Worm (Caenorhabditis elegans) whole organism, L2 larva: Measurements from ENCODE around the gene lec-5.

Experiments
- R02D3.7 ChIP-seq: fragments of 150-350 bp; optimal IDR thresholded peaks from 2 replicates; lab custom pipeline; 2014; ENCODE audit warnings: missing biosample characterization, missing genetic modification characterization
- ZK546.5 ChIP-seq: sonication (generic microtip); optimal IDR thresholded peaks from 2 replicates; lab custom pipeline; 2017; ENCODE audit warnings: missing biosample characterization, missing genetic modification characterization
- alr-1 ChIP-seq: fragments of 150-350 bp; optimal IDR thresholded peaks from 2 replicates; lab custom pipeline; 2014; ENCODE audit warnings: missing biosample characterization, missing genetic modification characterization
- blmp-1 ChIP-seq: sonication (generic microtip); optimal IDR thresholded peaks from 2 replicates; lab custom pipeline; 2017; ENCODE audit warnings: missing genetic modification characterization, mild to moderate bottlenecking, missing compliant biosample characterization, antibody characterized with exemption, moderate library complexity; ENCODE audit not compliant: insufficient read depth
- ceh-82 ChIP-seq: fragments of 150-350 bp; optimal IDR thresholded peaks from 2 replicates; lab custom pipeline; 2014; ENCODE audit warnings: missing biosample characterization, missing genetic modification characterization
- crh-2 ChIP-seq: sonication (generic microtip); optimal IDR thresholded peaks from 2 replicates; lab custom pipeline; 2017; ENCODE audit warnings: missing biosample characterization, missing genetic modification characterization
- dmd-4 ChIP-seq: sonication (generic microtip); optimal IDR thresholded peaks from 2 replicates; lab custom pipeline; 2017; ENCODE audit warnings: missing biosample characterization, missing genetic modification characterization
- egl-27 ChIP-seq: sonication (generic microtip); optimal IDR thresholded peaks from 3 replicates; lab custom pipeline; 2017; ENCODE audit warnings: missing biosample characterization, missing genetic modification reagents, missing genetic modification characterization
- elt-1 ChIP-seq: fragments of 150-350 bp; optimal IDR thresholded peaks from 2 replicates; lab custom pipeline; 2014; ENCODE audit warnings: missing biosample characterization, missing genetic modification characterization
- elt-3 ChIP-seq: sonication (generic microtip); optimal IDR thresholded peaks from 2 replicates; lab custom pipeline; 2017; ENCODE audit warnings: missing biosample characterization, missing genetic modification characterization
- fos-1 ChIP-seq: fragments of 150-350 bp; optimal IDR thresholded peaks from 2 replicates; lab custom pipeline; 2014; ENCODE audit warnings: missing biosample characterization, missing genetic modification characterization
- gmeb-1 ChIP-seq: fragments of 150-350 bp; optimal IDR thresholded peaks from 2 replicates; lab custom pipeline; 2014; ENCODE audit warnings: missing biosample characterization, missing genetic modification characterization
- lin-11 ChIP-seq: fragments of 150-350 bp; sonication (generic microtip); optimal IDR thresholded peaks from 2 replicates; lab custom pipeline; 2014; ENCODE audit warnings: missing biosample characterization, missing genetic modification characterization, inconsistent platforms, mixed read lengths
- lin-13 ChIP-seq: fragments of 150-350 bp; optimal IDR thresholded peaks from 2 replicates; lab custom pipeline; 2014; ENCODE audit warnings: missing biosample characterization, missing genetic modification reagents, missing genetic modification characterization
- lin-39 ChIP-seq: fragments of 150-350 bp; optimal IDR thresholded peaks from 2 replicates; lab custom pipeline; 2014; ENCODE audit warnings: missing biosample characterization, missing genetic modification reagents, missing genetic modification characterization
- lsy-2 ChIP-seq, 2 experiments: fragments of 150-350 bp in 1 of 2; sonication (generic microtip) in 1 of 2; optimal IDR thresholded peaks; 2 replicates each; lab custom pipeline; 2014 to 2017; ENCODE audit warnings: missing biosample characterization in 2 of 2, missing genetic modification characterization in 2 of 2
- mab-5 ChIP-seq: fragments of 150-350 bp; optimal IDR thresholded peaks from 2 replicates; lab custom pipeline; 2014; ENCODE audit warnings: missing biosample characterization, missing genetic modification characterization
- mdl-1 ChIP-seq, 2 experiments: fragments of 150-350 bp in 1 of 2; sonication (generic microtip) in 1 of 2; optimal IDR thresholded peaks; 2 replicates each; lab custom pipeline; 2017; ENCODE audit warnings: missing biosample characterization in 2 of 2, missing genetic modification characterization in 2 of 2
- nhr-10 ChIP-seq: sonication (generic microtip); optimal IDR thresholded peaks from 2 replicates; lab custom pipeline; 2017; ENCODE audit warnings: missing biosample characterization, missing genetic modification characterization
- nhr-11 ChIP-seq: fragments of 150-350 bp; optimal IDR thresholded peaks from 2 replicates; lab custom pipeline; 2014; ENCODE audit warnings: missing biosample characterization, missing genetic modification characterization
- nhr-129 ChIP-seq: fragments of 150-350 bp; optimal IDR thresholded peaks from 2 replicates; lab custom pipeline; 2014; ENCODE audit warnings: missing biosample characterization, missing genetic modification characterization
- nhr-21 ChIP-seq: fragments of 150-350 bp; optimal IDR thresholded peaks from 2 replicates; lab custom pipeline; 2014; ENCODE audit warnings: missing biosample characterization, missing genetic modification characterization
- nhr-23 ChIP-seq: fragments of 150-350 bp; optimal IDR thresholded peaks from 2 replicates; lab custom pipeline; 2014; ENCODE audit warnings: missing biosample characterization, missing genetic modification reagents, missing genetic modification characterization
- nhr-237 ChIP-seq: fragments of 150-350 bp; optimal IDR thresholded peaks from 2 replicates; lab custom pipeline; 2014; ENCODE audit warnings: missing biosample characterization, missing genetic modification characterization
- nhr-25 ChIP-seq: fragments of 150-350 bp; sonication (generic microtip); optimal IDR thresholded peaks from 3 replicates; lab custom pipeline; 2014; ENCODE audit warnings: missing biosample characterization, missing genetic modification characterization
- nhr-6 ChIP-seq: fragments of 150-350 bp; optimal IDR thresholded peaks from 2 replicates; lab custom pipeline; 2014; ENCODE audit warnings: missing biosample characterization, missing genetic modification characterization
- nhr-77 ChIP-seq: fragments of 150-350 bp; optimal IDR thresholded peaks from 2 replicates; lab custom pipeline; 2014; ENCODE audit warnings: missing biosample characterization, missing genetic modification characterization
- peb-1 ChIP-seq: fragments of 150-350 bp; optimal IDR thresholded peaks from 2 replicates; lab custom pipeline; 2014; ENCODE audit warnings: missing biosample characterization, missing genetic modification characterization
- sem-4 ChIP-seq: fragments of 150-350 bp; optimal IDR thresholded peaks from 2 replicates; lab custom pipeline; 2014; ENCODE audit warnings: missing biosample characterization, missing genetic modification reagents, missing genetic modification characterization
- skn-1 ChIP-seq: sonication (generic microtip); optimal IDR thresholded peaks from 2 replicates; lab custom pipeline; 2017; ENCODE audit warnings: missing biosample characterization, missing genetic modification characterization
- sma-3 ChIP-seq: sonication (generic microtip); optimal IDR thresholded peaks from 2 replicates; lab custom pipeline; 2016; ENCODE audit warnings: missing genetic modification reagents, missing genetic modification characterization, missing compliant biosample characterization
- sma-9 ChIP-seq, 2 experiments: fragments of 150-350 bp in 1 of 2; sonication (generic microtip) in 1 of 2; optimal IDR thresholded peaks; 2 replicates each; lab custom pipeline; 2014 to 2016; ENCODE audit warnings: missing genetic modification characterization in 2 of 2, mild to moderate bottlenecking in 1 of 2, missing biosample characterization in 1 of 2, missing compliant biosample characterization in 1 of 2, missing genetic modification reagents in 1 of 2, moderate library complexity in 1 of 2
- snpc-4 ChIP-seq: fragments of 150-350 bp; optimal IDR thresholded peaks from 2 replicates; lab custom pipeline; 2014; ENCODE audit warnings: missing biosample characterization, missing genetic modification characterization
- unc-39 ChIP-seq: fragments of 150-350 bp; optimal IDR thresholded peaks from 2 replicates; lab custom pipeline; 2014; ENCODE audit warnings: missing biosample characterization, missing genetic modification characterization
- unc-55 ChIP-seq: fragments of 150-350 bp; sonication (generic microtip); optimal IDR thresholded peaks from 3 replicates; lab custom pipeline; 2014; ENCODE audit warnings: missing biosample characterization, missing genetic modification reagents, missing genetic modification characterization
- unc-62 ChIP-seq: fragments of 150-350 bp; optimal IDR thresholded peaks from 2 replicates; lab custom pipeline; 2014; ENCODE audit warnings: missing biosample characterization, missing genetic modification reagents, missing genetic modification characterization
- zag-1 ChIP-seq: fragments of 150-350 bp; optimal IDR thresholded peaks from 2 replicates; lab custom pipeline; 2014; ENCODE audit warnings: missing biosample characterization, missing genetic modification characterization
- ztf-1 ChIP-seq: fragments of 200-800 bp; sonication (Bioruptor generic); conservative IDR thresholded peaks from 2 replicates; pipeline ENCODE4 v1.3.6; 2022; ENCODE audit warnings: missing genetic modification characterization, missing compliant biosample characterization
- ztf-11 ChIP-seq: sonication (generic microtip); optimal IDR thresholded peaks from 2 replicates; lab custom pipeline; 2017; ENCODE audit warnings: missing biosample characterization, missing genetic modification characterization
- ztf-4 ChIP-seq: fragments of 150-350 bp; optimal IDR thresholded peaks from 2 replicates; lab custom pipeline; 2014; ENCODE audit warnings: missing biosample characterization, missing genetic modification characterization

The lec-5 gene

ce11 chrII:5804288-5804687 is 36.6 kb downstream of the lec-5 start:
- no peak for TF ChIP-seq nhr-129 (tag; lab: Kevin White, UChicago)
- TF ChIP-seq fos-1 = peak; percentile 29

ce11 chrII:5801075-5801474 is 39.8 kb downstream of the lec-5 start, which contains the start of the genes K05F1.9 and K05F1.1:
Gene K05F1.9, minus strand, starts transcription at chrII:5801175.
Gene K05F1.1, plus strand, starts transcription at chrII:5801382.
- TF ChIP-seq blmp-1 (tag; lab: Kevin White, UChicago) = no peak
- no peak for TF ChIP-seq nhr-77 (tag; lab: Kevin White, UChicago)
- TF ChIP-seq zag-1 (tag; lab: Kevin White, UChicago) = no peak
- TF ChIP-seq nhr-237 (tag; lab: Kevin White, UChicago) = no peak
- no peak for TF ChIP-seq nhr-21
- TF ChIP-seq mab-5 (tag; lab: Kevin White, UChicago) = no peak
- no peak for TF ChIP-seq nhr-129 (tag; lab: Kevin White, UChicago)
- TF ChIP-seq crh-2 (tag; lab: Kevin White, UChicago) = no peak
- TF ChIP-seq, all 48 proteins: peak for 0

ce11 chrII:5799553-5799952 is 41.4 kb downstream of the lec-5 start, which contains the start of gene K05F1.8:
Gene K05F1.8, minus strand, starts transcription at chrII:5799653.
- no peak for TF ChIP-seq mdl-1 (tag; optimal IDR thresholded peaks at IDR 0.05; lab: Kevin White, UChicago)
- TF ChIP-seq ceh-82 = no peak
- TF ChIP-seq nhr-10 (tag; lab: Kevin White, UChicago) = no peak
- TF ChIP-seq skn-1 (tag; lab: Kevin White, UChicago) = no peak
- no peak for TF ChIP-seq elt-1 (tag; lab: Kevin White, UChicago)
- TF ChIP-seq ZK546.5 (tag; lab: Kevin White, UChicago) = no peak
- no peak for TF ChIP-seq lin-11 (tag; lab: Kevin White, UChicago)
- TF ChIP-seq R02D3.7 (tag; lab: Kevin White, UChicago) = no peak
- no peak for TF ChIP-seq lin-39 (tag; lab: Kevin White, UChicago)
- TF ChIP-seq dmd-4 (tag; lab: Kevin White, UChicago) = no peak
- no peak for TF ChIP-seq peb-1 (tag; lab: Kevin White, UChicago)
- no peak for TF ChIP-seq unc-62 (GFP tag; lab: Kevin White, UChicago)
- no peak for TF ChIP-seq fos-1
- TF ChIP-seq lin-13 (GFP tag; lab: Kevin White, UChicago) = no peak
- no peak for TF ChIP-seq zag-1 (tag; lab: Kevin White, UChicago)

- TF ChIP-seq gmeb-1 = no peak
- no peak for TF ChIP-seq nhr-23 (tag; lab: Kevin White, UChicago)
- TF ChIP-seq unc-55 (GFP tag; lab: Kevin White, UChicago) = no peak
- no peak for TF ChIP-seq mdl-1 (tag; optimal IDR thresholded peaks at IDR 0.05; lab: Kevin White, UChicago)
- no peak for TF ChIP-seq fos-1
- TF ChIP-seq nhr-6 = no peak
- no peak for TF ChIP-seq crh-2 (tag; lab: Kevin White, UChicago)
- no peak for TF ChIP-seq alr-1
- TF ChIP-seq sma-3 (GFP tag; lab: Kevin White, UChicago) = no peak
- TF ChIP-seq, all 48 proteins: peak for 0
These were observed 43.4 kb downstream of the lec-5 start, which contains the start of the genes msp-63 and msp-142 for ce11 chrII:5797348-5797977. Gene msp-63, minus strand, starts transcription at chrII:5797448. Gene msp-142, plus strand, starts transcription at chrII:5797927.

ce11 chrII:5794195-5794594 is 46.7 kb downstream of the lec-5 start, which contains the start of gene acdh-8:
Gene acdh-8, plus strand, starts transcription at chrII:5794495.
- TF ChIP-seq nhr-23 (tag; lab: Kevin White, UChicago) (no peak), unc-39 (tag; lab: Kevin White, UChicago) (no peak), ztf-11 (no peak), alr-1 (no peak), lin-13 (GFP tag; lab: Kevin White, UChicago) (no peak), sem-4 (tag; lab: Kevin White, UChicago) (no peak), mdl-1 (tag; optimal IDR thresholded peaks at IDR 0.05; lab: Kevin White, UChicago) (no peak), nhr-237 (tag; lab: Kevin White, UChicago) (no peak), nhr-77 (tag; lab: Kevin White, UChicago) (no peak), ZK546.5 (tag; lab: Kevin White, UChicago) (no peak), nhr-21 (no peak)
- TF ChIP-seq, all 48 proteins: peak for 0

- TF ChIP-seq unc-39 (tag; lab: Kevin White, UChicago) (no peak), elt-1 (tag; lab: Kevin White, UChicago) (no peak), sma-9 (GFP tag; optimal IDR thresholded peaks at IDR 0.05; lab: Kevin White, UChicago) (no peak), sma-9 (tag; optimal IDR thresholded peaks at IDR 0.05; lab: Kevin White, UChicago) (no peak), nhr-11 (tag; lab: Kevin White, UChicago) (no peak), nhr-25 (no peak), nhr-129 (tag; lab: Kevin White, UChicago) (no peak), zag-1 (tag; lab: Kevin White, UChicago) (no peak), egl-27 (no peak), lsy-2 (tag; optimal IDR thresholded peaks at IDR 0.05; lab: Kevin White, UChicago) (no peak), ztf-1 (GFP tag; lab: Robert Waterston, UW) (no peak), nhr-23 (tag; lab: Kevin White, UChicago) (no peak), ztf-4 (no peak), unc-55 (GFP tag; lab: Kevin White, UChicago) (no peak), lin-39 (tag; lab: Kevin White, UChicago) (no peak), elt-3 (tag; lab: Kevin White, UChicago) (no peak), peb-1 (tag; lab: Kevin White, UChicago) (no peak), snpc-4 (tag; lab: Kevin White, UChicago) (no peak), ceh-82 (no peak)
- TF ChIP-seq, all 48 proteins: peak for 0
These were observed 48.4 kb downstream of the lec-5 start, which contains the start of gene K05F1.14 for ce11 chrII:5792490-5792889. Gene K05F1.14, minus strand, starts transcription at chrII:5792590.
